Worm (Caenorhabditis elegans): Measurements from ENCODE around the gene C02F5.13.

DNA sequence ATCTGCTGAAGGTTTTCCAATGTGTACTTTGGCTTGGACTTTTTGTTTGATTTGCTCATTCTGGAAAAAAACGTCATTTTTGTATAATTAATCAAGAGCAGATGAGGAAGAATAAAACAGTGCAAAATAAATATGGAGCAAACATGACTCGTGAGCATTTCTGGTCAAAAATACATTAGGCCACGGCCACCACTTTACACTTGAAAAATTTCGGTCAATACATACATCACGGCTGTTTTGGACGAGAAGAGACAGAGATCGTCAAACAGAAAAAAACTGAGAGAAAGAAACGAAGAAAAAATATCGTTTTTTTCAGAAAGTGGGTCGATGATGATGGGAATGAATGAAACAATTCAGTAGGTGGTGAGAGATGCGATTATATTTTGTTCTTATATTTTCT is 21.1 kb downstream of the C02F5.13 start, which contains the start of the genes F09G8.7 and crn-7:
- TF ChIP-seq aly-2 (tag; optimal IDR thresholded peaks at IDR 0.05) (no peak), fos-1 (tag; optimal IDR thresholded peaks at IDR 0.05) (peak; percentile 20)

Measured in whole organism, L2 larva.